Worm (Caenorhabditis elegans) whole organism, L2 larva: ENCODE data around the gene F29A7.4.

Experiments used
- C34F6.9 ChIP-seq: fragments of 150-350 bp; optimal IDR thresholded peaks from 2 replicates; lab custom pipeline; 2014; ENCODE audit warnings: missing biosample characterization, missing genetic modification characterization
- F13H6.1 ChIP-seq: sonication (generic microtip); optimal IDR thresholded peaks from 2 replicates; lab custom pipeline; 2016; ENCODE audit warnings: missing genetic modification characterization, missing compliant biosample characterization
- R02D3.7 ChIP-seq: fragments of 150-350 bp; optimal IDR thresholded peaks from 2 replicates; lab custom pipeline; 2014; ENCODE audit warnings: missing biosample characterization, missing genetic modification characterization
- ZK546.5 ChIP-seq: sonication (generic microtip); optimal IDR thresholded peaks from 2 replicates; lab custom pipeline; 2017; ENCODE audit warnings: missing biosample characterization, missing genetic modification characterization
- alr-1 ChIP-seq: fragments of 150-350 bp; optimal IDR thresholded peaks from 2 replicates; lab custom pipeline; 2014; ENCODE audit warnings: missing biosample characterization, missing genetic modification characterization
- aly-2 ChIP-seq: fragments of 150-350 bp; optimal IDR thresholded peaks from 2 replicates; lab custom pipeline; 2014; ENCODE audit warnings: missing biosample characterization, missing genetic modification characterization
- ama-1 ChIP-seq: fragments of 150-350 bp; optimal IDR thresholded peaks from 2 replicates; lab custom pipeline; 2018; ENCODE audit warnings: inconsistent platforms
- blmp-1 ChIP-seq: sonication (generic microtip); optimal IDR thresholded peaks from 2 replicates; lab custom pipeline; 2017; ENCODE audit warnings: missing genetic modification characterization, mild to moderate bottlenecking, missing compliant biosample characterization, antibody characterized with exemption, moderate library complexity; ENCODE audit not compliant: insufficient read depth
- ceh-16 ChIP-seq: fragments of 150-350 bp; optimal IDR thresholded peaks from 2 replicates; lab custom pipeline; 2014; ENCODE audit warnings: missing biosample characterization, missing genetic modification characterization
- ceh-82 ChIP-seq: fragments of 150-350 bp; optimal IDR thresholded peaks from 2 replicates; lab custom pipeline; 2014; ENCODE audit warnings: missing biosample characterization, missing genetic modification characterization
- dmd-4 ChIP-seq: sonication (generic microtip); optimal IDR thresholded peaks from 2 replicates; lab custom pipeline; 2017; ENCODE audit warnings: missing biosample characterization, missing genetic modification characterization
- egl-27 ChIP-seq: sonication (generic microtip); optimal IDR thresholded peaks from 3 replicates; lab custom pipeline; 2017; ENCODE audit warnings: missing biosample characterization, missing genetic modification reagents, missing genetic modification characterization
- elt-3 ChIP-seq: sonication (generic microtip); optimal IDR thresholded peaks from 2 replicates; lab custom pipeline; 2017; ENCODE audit warnings: missing biosample characterization, missing genetic modification characterization
- gmeb-1 ChIP-seq: fragments of 150-350 bp; optimal IDR thresholded peaks from 2 replicates; lab custom pipeline; 2014; ENCODE audit warnings: missing biosample characterization, missing genetic modification characterization
- lin-39 ChIP-seq: fragments of 150-350 bp; optimal IDR thresholded peaks from 2 replicates; lab custom pipeline; 2014; ENCODE audit warnings: missing biosample characterization, missing genetic modification reagents, missing genetic modification characterization
- lsy-2 ChIP-seq, 2 experiments: fragments of 150-350 bp in 1 of 2; sonication (generic microtip) in 1 of 2; optimal IDR thresholded peaks; 2 replicates each; lab custom pipeline; 2014 to 2017; ENCODE audit warnings: missing biosample characterization in 2 of 2, missing genetic modification characterization in 2 of 2
- mab-5 ChIP-seq: fragments of 150-350 bp; optimal IDR thresholded peaks from 2 replicates; lab custom pipeline; 2014; ENCODE audit warnings: missing biosample characterization, missing genetic modification characterization
- mbf-1 ChIP-seq: sonication (generic microtip); optimal IDR thresholded peaks from 2 replicates; lab custom pipeline; 2017; ENCODE audit warnings: missing biosample characterization, missing genetic modification characterization
- mdl-1 ChIP-seq, 2 experiments: fragments of 150-350 bp in 1 of 2; sonication (generic microtip) in 1 of 2; optimal IDR thresholded peaks; 2 replicates each; lab custom pipeline; 2017; ENCODE audit warnings: missing biosample characterization in 2 of 2, missing genetic modification characterization in 2 of 2
- nhr-10 ChIP-seq: sonication (generic microtip); optimal IDR thresholded peaks from 2 replicates; lab custom pipeline; 2017; ENCODE audit warnings: missing biosample characterization, missing genetic modification characterization
- nhr-11 ChIP-seq: fragments of 150-350 bp; optimal IDR thresholded peaks from 2 replicates; lab custom pipeline; 2014; ENCODE audit warnings: missing biosample characterization, missing genetic modification characterization
- nhr-12 ChIP-seq: fragments of 150-350 bp; optimal IDR thresholded peaks from 2 replicates; lab custom pipeline; 2014; ENCODE audit warnings: missing biosample characterization, missing genetic modification characterization
- nhr-129 ChIP-seq: fragments of 150-350 bp; optimal IDR thresholded peaks from 2 replicates; lab custom pipeline; 2014; ENCODE audit warnings: missing biosample characterization, missing genetic modification characterization
- nhr-21 ChIP-seq: fragments of 150-350 bp; optimal IDR thresholded peaks from 2 replicates; lab custom pipeline; 2014; ENCODE audit warnings: missing biosample characterization, missing genetic modification characterization
- nhr-237 ChIP-seq: fragments of 150-350 bp; optimal IDR thresholded peaks from 2 replicates; lab custom pipeline; 2014; ENCODE audit warnings: missing biosample characterization, missing genetic modification characterization
- nhr-25 ChIP-seq: fragments of 150-350 bp; sonication (generic microtip); optimal IDR thresholded peaks from 3 replicates; lab custom pipeline; 2014; ENCODE audit warnings: missing biosample characterization, missing genetic modification characterization
- nhr-6 ChIP-seq: fragments of 150-350 bp; optimal IDR thresholded peaks from 2 replicates; lab custom pipeline; 2014; ENCODE audit warnings: missing biosample characterization, missing genetic modification characterization
- nhr-77 ChIP-seq: fragments of 150-350 bp; optimal IDR thresholded peaks from 2 replicates; lab custom pipeline; 2014; ENCODE audit warnings: missing biosample characterization, missing genetic modification characterization
- peb-1 ChIP-seq: fragments of 150-350 bp; optimal IDR thresholded peaks from 2 replicates; lab custom pipeline; 2014; ENCODE audit warnings: missing biosample characterization, missing genetic modification characterization
- sem-4 ChIP-seq: fragments of 150-350 bp; optimal IDR thresholded peaks from 2 replicates; lab custom pipeline; 2014; ENCODE audit warnings: missing biosample characterization, missing genetic modification reagents, missing genetic modification characterization
- skn-1 ChIP-seq: sonication (generic microtip); optimal IDR thresholded peaks from 2 replicates; lab custom pipeline; 2017; ENCODE audit warnings: missing biosample characterization, missing genetic modification characterization
- sma-3 ChIP-seq: sonication (generic microtip); optimal IDR thresholded peaks from 2 replicates; lab custom pipeline; 2016; ENCODE audit warnings: missing genetic modification reagents, missing genetic modification characterization, missing compliant biosample characterization
- sma-9 ChIP-seq, 2 experiments: fragments of 150-350 bp in 1 of 2; sonication (generic microtip) in 1 of 2; optimal IDR thresholded peaks; 2 replicates each; lab custom pipeline; 2014 to 2016; ENCODE audit warnings: missing genetic modification characterization in 2 of 2, mild to moderate bottlenecking in 1 of 2, missing biosample characterization in 1 of 2, missing compliant biosample characterization in 1 of 2, missing genetic modification reagents in 1 of 2, moderate library complexity in 1 of 2
- snpc-4 ChIP-seq: fragments of 150-350 bp; optimal IDR thresholded peaks from 2 replicates; lab custom pipeline; 2014; ENCODE audit warnings: missing biosample characterization, missing genetic modification characterization
- unc-39 ChIP-seq: fragments of 150-350 bp; optimal IDR thresholded peaks from 2 replicates; lab custom pipeline; 2014; ENCODE audit warnings: missing biosample characterization, missing genetic modification characterization
- unc-55 ChIP-seq: fragments of 150-350 bp; sonication (generic microtip); optimal IDR thresholded peaks from 3 replicates; lab custom pipeline; 2014; ENCODE audit warnings: missing biosample characterization, missing genetic modification reagents, missing genetic modification characterization
- unc-62 ChIP-seq: fragments of 150-350 bp; optimal IDR thresholded peaks from 2 replicates; lab custom pipeline; 2014; ENCODE audit warnings: missing biosample characterization, missing genetic modification reagents, missing genetic modification characterization
- zag-1 ChIP-seq: fragments of 150-350 bp; optimal IDR thresholded peaks from 2 replicates; lab custom pipeline; 2014; ENCODE audit warnings: missing biosample characterization, missing genetic modification characterization
- ztf-1 ChIP-seq: fragments of 200-800 bp; sonication (Bioruptor generic); conservative IDR thresholded peaks from 2 replicates; pipeline ENCODE4 v1.3.6; 2022; ENCODE audit warnings: missing genetic modification characterization, missing compliant biosample characterization
- ztf-4 ChIP-seq: fragments of 150-350 bp; optimal IDR thresholded peaks from 2 replicates; lab custom pipeline; 2014; ENCODE audit warnings: missing biosample characterization, missing genetic modification characterization

The F29A7.4 gene

DNA sequence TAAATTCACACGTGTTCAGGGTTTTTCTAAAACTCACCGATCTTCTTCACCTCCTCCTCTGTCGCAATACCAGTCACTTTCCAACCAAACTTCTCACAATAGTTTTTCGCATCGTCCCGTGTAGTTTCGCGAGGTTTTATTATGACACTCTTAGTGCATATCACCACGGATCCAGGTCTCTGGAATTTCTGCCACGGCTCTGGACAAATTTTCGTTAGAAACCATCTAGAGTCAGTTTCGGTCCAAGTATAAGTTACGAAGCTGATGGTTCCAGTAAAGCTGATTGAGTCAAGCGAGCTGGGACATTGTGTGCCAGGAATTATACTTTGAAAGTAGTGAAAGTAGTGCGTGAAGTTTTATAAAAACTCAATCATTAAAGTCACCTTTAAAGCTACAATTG lies 6.6 kb downstream of the F29A7.4 start:
- TF ChIP-seq nhr-21 (no peak), ceh-82 (tag; lab: Kevin White, UChicago) (no peak), nhr-77 (tag; lab: Kevin White, UChicago) (no peak), alr-1 (no peak), elt-3 (tag; lab: Kevin White, UChicago) (no peak), ceh-16 (tag; lab: Kevin White, UChicago) (no peak)
- TF ChIP-seq, all 48 proteins: peak for 0

- TF ChIP-seq mbf-1 (tag; lab: Kevin White, UChicago) (no peak), ZK546.5 (no peak), ceh-82 (tag; lab: Kevin White, UChicago) (no peak), lsy-2 (tag; optimal IDR thresholded peaks at IDR 0.05; lab: Kevin White, UChicago) (no peak), ama-1 (lab: Kevin White, UChicago) (no peak), sma-3 (GFP tag; lab: Kevin White, UChicago) (no peak), blmp-1 (no peak), nhr-6 (tag; lab: Kevin White, UChicago) (no peak), mab-5 (tag; lab: Kevin White, UChicago) (no peak), lin-39 (tag; lab: Kevin White, UChicago) (no peak), nhr-77 (tag; lab: Kevin White, UChicago) (no peak), ceh-16 (tag; lab: Kevin White, UChicago) (no peak), nhr-21 (no peak), mdl-1 (tag; optimal IDR thresholded peaks at IDR 0.05; lab: Kevin White, UChicago) (no peak), unc-39 (tag; lab: Kevin White, UChicago) (no peak), skn-1 (tag; lab: Kevin White, UChicago) (no peak), snpc-4 (tag; lab: Kevin White, UChicago) (no peak), nhr-129 (no peak)
- TF ChIP-seq, all 48 proteins: peak for 0
Observed at ce11 chrII:2757954-2758353, 8.2 kb downstream of the F29A7.4 start, which contains the start of gene F29A7.8. TSS of gene F29A7.8 (minus strand) at chrII:2758054.

ce11 chrII:2758476-2758875 lies 8.7 kb downstream of the F29A7.4 start, which contains the start of gene fbxb-107:
TSS of gene fbxb-107 (plus strand) at chrII:2758772.
- TF ChIP-seq mbf-1 (tag; lab: Kevin White, UChicago) (no peak), nhr-11 (no peak), unc-39 (tag; lab: Kevin White, UChicago) (no peak), sma-3 (GFP tag; lab: Kevin White, UChicago) (no peak), gmeb-1 (tag; lab: Kevin White, UChicago) (no peak), zag-1 (no peak), ceh-82 (tag; lab: Kevin White, UChicago) (no peak), snpc-4 (tag; lab: Kevin White, UChicago) (no peak), F13H6.1 (tag; lab: Kevin White, UChicago) (no peak), nhr-129 (no peak), unc-62 (GFP tag; lab: Kevin White, UChicago) (no peak), egl-27 (no peak), nhr-237 (tag; lab: Kevin White, UChicago) (no peak), C34F6.9 (tag; lab: Kevin White, UChicago) (no peak), peb-1 (tag; lab: Kevin White, UChicago) (no peak), nhr-12 (no peak)

DNA sequence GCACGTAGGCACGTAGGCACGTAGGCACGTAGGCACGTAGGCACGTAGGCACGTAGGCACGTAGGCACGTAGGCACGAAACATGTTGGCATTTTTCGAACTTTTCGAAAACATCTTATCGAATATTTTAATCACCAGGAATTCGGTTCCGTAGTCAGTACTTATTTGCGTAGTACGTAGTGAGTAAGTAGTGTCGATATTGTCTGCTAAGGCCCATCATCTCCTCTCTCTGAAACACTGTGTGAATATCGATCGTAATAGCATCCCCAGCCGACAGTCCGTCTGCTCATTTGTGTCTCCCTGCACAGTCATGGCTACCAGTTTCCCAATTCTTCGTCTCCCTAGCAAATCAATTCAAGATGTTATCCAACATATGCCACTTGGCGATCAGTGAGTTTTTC lies 12.3 kb downstream of the F29A7.4 start, which contains the start of gene fbxb-106:
Gene fbxb-106, plus strand, starts transcription at position 301 of the 400 bp plus-strand sequence.
- TF ChIP-seq alr-1, result no peak
- no peak for TF ChIP-seq mdl-1 (tag; optimal IDR thresholded peaks at IDR 0.05; lab: Kevin White, UChicago)
- TF ChIP-seq ZK546.5, result no peak
- no peak for TF ChIP-seq unc-39 (tag; lab: Kevin White, UChicago)
- TF ChIP-seq aly-2 (tag; lab: Kevin White, UChicago), result no peak
- TF ChIP-seq sem-4 (tag; lab: Kevin White, UChicago), result no peak
- TF ChIP-seq C34F6.9 (tag; lab: Kevin White, UChicago), result no peak
- no peak for TF ChIP-seq lsy-2 (tag; optimal IDR thresholded peaks at IDR 0.05; lab: Kevin White, UChicago)
- no peak for TF ChIP-seq peb-1 (tag; lab: Kevin White, UChicago)
- TF ChIP-seq gmeb-1 (tag; lab: Kevin White, UChicago), result no peak
- no peak for TF ChIP-seq dmd-4 (tag; lab: Kevin White, UChicago)

- TF ChIP-seq nhr-129 (no peak), lin-39 (tag; lab: Kevin White, UChicago) (no peak), unc-55 (GFP tag; lab: Kevin White, UChicago) (no peak), nhr-6 (tag; lab: Kevin White, UChicago) (no peak), nhr-237 (tag; lab: Kevin White, UChicago) (no peak), ztf-4 (no peak), nhr-10 (tag; lab: Kevin White, UChicago) (no peak), nhr-25 (tag; lab: Kevin White, UChicago) (no peak), nhr-11 (no peak), ztf-1 (GFP tag; lab: Robert Waterston, UW) (no peak), R02D3.7 (tag; lab: Kevin White, UChicago) (no peak), dmd-4 (tag; lab: Kevin White, UChicago) (no peak), sma-9 (GFP tag; optimal IDR thresholded peaks at IDR 0.05; lab: Kevin White, UChicago) (no peak), sma-9 (tag; optimal IDR thresholded peaks at IDR 0.05; lab: Kevin White, UChicago) (no peak)
- TF ChIP-seq, all 48 proteins: peak for 0
Observed at ce11 chrII:2764664-2765063, 14.9 kb downstream of the F29A7.4 start, which contains the start of gene fbxb-108. TSS of gene fbxb-108 (plus strand) at chrII:2764964.
